Fruit fly (Drosophila melanogaster): ENCODE results near the gene CG9109.

DNA sequence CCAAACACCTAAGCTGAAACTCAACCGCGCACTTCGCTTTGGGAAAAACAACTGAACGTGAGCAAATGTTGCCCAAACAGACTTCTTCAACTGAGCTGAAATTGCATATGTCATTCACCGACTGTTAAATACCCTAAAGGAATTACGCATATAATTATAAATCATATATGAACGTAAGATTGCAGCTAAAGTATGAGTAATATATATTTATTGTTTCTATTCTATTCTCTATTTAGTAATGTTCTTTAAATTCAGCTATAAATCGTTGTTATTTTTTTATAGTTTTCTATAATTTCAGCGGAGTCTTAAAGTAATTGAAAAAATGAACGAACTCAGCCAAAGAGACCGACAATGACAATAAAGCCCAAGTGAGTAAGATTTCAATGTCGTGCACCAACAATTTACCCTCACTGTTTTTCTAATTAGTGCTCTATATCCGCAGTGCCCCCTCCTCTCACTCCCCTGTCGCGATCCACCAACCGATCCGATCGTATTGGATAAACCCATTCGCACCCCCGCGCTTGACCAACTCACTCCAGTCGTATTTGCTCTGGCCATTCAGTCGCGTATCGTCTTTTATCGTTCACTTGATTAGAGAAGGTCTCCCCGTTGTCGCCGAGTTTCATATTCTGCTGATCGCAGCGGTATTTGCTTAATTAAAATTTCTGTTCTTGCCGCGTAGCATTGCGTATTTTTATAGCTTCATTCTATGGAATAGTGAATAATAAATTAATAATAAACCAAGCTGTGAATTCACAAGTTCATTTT, 21.7 kb downstream of the CG9109 start, which contains the start of gene CG9098:
- TF ChIP-seq CG33213 (GFP tag; optimal IDR thresholded peaks at IDR 0.05) (no peak), Kr (GFP tag; optimal IDR thresholded peaks at IDR 0.05) (no peak), CG9817 (tag; optimal IDR thresholded peaks at IDR 0.05) (no peak), CG13624 (GFP tag; optimal IDR thresholded peaks at IDR 0.05) (no peak), Awh (GFP tag; IDR thresholded peaks at IDR 0.05) (no peak), CG1603 (tag; optimal IDR thresholded peaks at IDR 0.05) (no peak), CG7987 (GFP tag; optimal IDR thresholded peaks at IDR 0.05) (no peak), sqz (GFP tag; optimal IDR thresholded peaks at IDR 0.05) (no peak), CoRest (tag; optimal IDR thresholded peaks at IDR 0.05) (no peak), dm (GFP tag; optimal IDR thresholded peaks at IDR 0.05) (no peak), tx (GFP tag; optimal IDR thresholded peaks at IDR 0.05) (no peak), CG1792 (GFP tag; optimal IDR thresholded peaks at IDR 0.05) (no peak), bbx (GFP tag; IDR thresholded peaks at IDR 0.05; ENCODE audit: partially characterized antibody) (no peak)
